Worm (Caenorhabditis elegans): Measurements from ENCODE around the gene nhr-8.

- TF ChIP-seq elt-1 (tag; optimal IDR thresholded peaks at IDR 0.05) (no peak), nhr-11 (tag; optimal IDR thresholded peaks at IDR 0.05) (no peak), ceh-9 (tag; optimal IDR thresholded peaks at IDR 0.05) (no peak), nhr-77 (tag; optimal IDR thresholded peaks at IDR 0.05) (no peak), unc-62 (GFP tag; optimal IDR thresholded peaks at IDR 0.05) (no peak), nfya-1 (tag; optimal IDR thresholded peaks at IDR 0.05; ENCODE audit: insufficient read depth) (no peak), snpc-4 (tag; optimal IDR thresholded peaks at IDR 0.05) (no peak), ztf-11 (tag; optimal IDR thresholded peaks at IDR 0.05) (no peak), zag-1 (tag; optimal IDR thresholded peaks at IDR 0.05) (no peak), tbx-2 (tag; optimal IDR thresholded peaks at IDR 0.05) (no peak), fos-1 (tag; optimal IDR thresholded peaks at IDR 0.05) (no peak), sea-2 (GFP tag; optimal IDR thresholded peaks at IDR 0.05) (no peak), nhr-23 (tag; optimal IDR thresholded peaks at IDR 0.05) (no peak), lin-39 (tag; optimal IDR thresholded peaks at IDR 0.05) (no peak)
Measured at ce11 chrIV:7679120-7679519, 31.7 kb upstream of the nhr-8 start.

Measured in whole organism, L3 larva.